Worm (Caenorhabditis elegans) whole organism, L4 larva: ENCODE data around the gene ptr-14.

Source experiments
- ama-1 ChIP-seq: fragments of 150-350 bp; optimal IDR thresholded peaks from 2 replicates; lab custom pipeline; 2014; ENCODE audit warnings: inconsistent platforms, mixed read lengths
- dpl-1 ChIP-seq: fragments of 150-350 bp; optimal IDR thresholded peaks from 2 replicates; lab custom pipeline; 2014; ENCODE audit warnings: missing biosample characterization, missing genetic modification reagents, missing genetic modification characterization
- dve-1 ChIP-seq: sonication (generic microtip); optimal IDR thresholded peaks from 2 replicates; lab custom pipeline; 2017; ENCODE audit warnings: antibody characterized with exemption, mild to moderate bottlenecking, missing genetic modification characterization, missing compliant biosample characterization; ENCODE audit not compliant: insufficient read depth
- lim-7 ChIP-seq: fragments of 200-800 bp; sonication (Bioruptor generic); IDR thresholded peaks from 2 replicates; pipeline ENCODE4 v1.3.6; 2022; ENCODE audit warnings: missing genetic modification characterization, missing compliant biosample characterization
- lin-13 ChIP-seq: fragments of 150-350 bp; optimal IDR thresholded peaks from 2 replicates; lab custom pipeline; 2014; ENCODE audit warnings: missing biosample characterization, missing genetic modification reagents, missing genetic modification characterization
- lin-15B ChIP-seq: fragments of 150-350 bp; sonication (generic microtip); optimal IDR thresholded peaks from 3 replicates; lab custom pipeline; 2014; ENCODE audit warnings: missing biosample characterization, missing genetic modification characterization
- lsy-2 ChIP-seq, 2 experiments: fragments of 150-350 bp in 1 of 2; sonication (generic microtip) in 1 of 2; optimal IDR thresholded peaks; 2 replicates each; lab custom pipeline; 2014 to 2017; ENCODE audit warnings: missing biosample characterization in 2 of 2, missing genetic modification characterization in 2 of 2
- nhr-11 ChIP-seq: fragments of 150-350 bp; optimal IDR thresholded peaks from 2 replicates; lab custom pipeline; 2014; ENCODE audit warnings: missing biosample characterization, missing genetic modification characterization
- pqm-1 ChIP-seq: sonication (generic microtip); optimal IDR thresholded peaks from 2 replicates; lab custom pipeline; 2017; ENCODE audit warnings: missing biosample characterization, missing genetic modification characterization
- skn-1 ChIP-seq: fragments of 150-350 bp; optimal IDR thresholded peaks from 2 replicates; lab custom pipeline; 2014; ENCODE audit warnings: missing biosample characterization, missing genetic modification characterization
- unc-130 ChIP-seq: sonication (generic microtip); optimal IDR thresholded peaks from 2 replicates; lab custom pipeline; 2016; ENCODE audit warnings: missing genetic modification reagents, missing genetic modification characterization, missing compliant biosample characterization

DNA sequence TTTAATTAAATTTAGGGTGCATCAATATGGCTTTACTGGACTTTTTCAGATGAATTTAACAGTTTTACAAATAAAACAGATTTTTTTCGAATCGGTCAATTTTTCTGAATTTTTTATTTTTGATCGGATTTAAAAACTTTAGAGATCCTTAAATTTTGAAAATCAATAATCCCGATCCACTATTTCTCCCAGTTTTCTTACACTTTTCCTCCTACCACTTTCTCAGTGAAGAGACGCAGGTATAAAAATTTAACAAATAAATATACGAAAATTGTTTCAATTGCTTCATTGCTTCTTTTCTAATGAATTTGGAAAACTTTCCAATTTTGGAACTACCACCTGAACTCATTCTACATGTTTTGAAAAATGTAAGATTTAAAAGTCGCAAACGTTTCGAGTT lies 48.9 kb downstream of the ptr-14 start, which contains the start of gene K08C7.7:
- TF ChIP-seq lsy-2 (tag; optimal IDR thresholded peaks at IDR 0.05; lab: Kevin White, UChicago) (no peak), pqm-1 (no peak), dpl-1 (no peak), ama-1 (no peak), lim-7 (GFP tag; lab: Robert Waterston, UW) (no peak), unc-130 (GFP tag; lab: Kevin White, UChicago) (no peak), lin-13 (no peak), lin-15B (tag; lab: Kevin White, UChicago) (no peak), skn-1 (tag; lab: Kevin White, UChicago) (no peak), dve-1 (no peak), nhr-11 (tag; lab: Kevin White, UChicago) (no peak)
